Fruit fly (Drosophila melanogaster): ENCODE data around the gene Blos3.

Gene Blos3

DNA sequence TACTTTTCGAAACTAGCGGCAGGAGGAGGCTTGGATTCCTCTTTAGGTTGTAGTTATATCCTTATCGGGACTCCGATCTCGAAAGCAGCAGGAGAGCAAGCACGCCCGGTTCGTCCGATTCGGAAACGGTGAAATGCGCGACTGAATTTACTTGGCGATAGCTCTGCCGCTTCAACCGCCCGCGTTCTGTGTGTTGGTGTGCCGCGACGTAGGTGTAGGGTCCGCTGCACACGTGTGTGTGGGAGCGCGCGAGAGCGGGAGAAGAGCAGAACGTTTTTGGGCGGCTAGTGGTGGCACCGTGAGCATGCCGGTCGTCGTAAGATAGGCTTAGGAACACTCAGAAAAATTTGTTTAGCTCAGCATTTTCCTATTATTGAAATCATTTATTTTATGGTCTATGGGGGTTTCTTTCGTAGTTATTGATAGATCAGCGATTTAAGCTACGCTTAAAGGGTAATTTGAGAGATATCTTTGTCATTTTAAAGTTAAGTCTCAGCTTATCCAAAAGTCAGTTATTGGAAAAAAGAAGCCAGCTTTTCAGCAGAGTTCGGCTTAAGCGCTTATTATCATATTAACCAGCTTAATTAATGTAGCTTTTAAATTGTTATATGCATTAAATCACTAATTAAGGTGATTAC, 29.5 kb upstream of the Blos3 start (continued):
- TF ChIP-seq Eip74EF (GFP tag; optimal IDR thresholded peaks at IDR 0.05) = no peak
- no peak for TF ChIP-seq C15 (GFP tag; IDR thresholded peaks at IDR 0.05)
- no peak for TF ChIP-seq emc (GFP tag; optimal IDR thresholded peaks at IDR 0.05)
- TF ChIP-seq CG6813 (GFP tag; optimal IDR thresholded peaks at IDR 0.05) = peak; percentile 20
- no peak for TF ChIP-seq fd3F (GFP tag; optimal IDR thresholded peaks at IDR 0.05)
- peak; percentile 24 for TF ChIP-seq stwl (tag; optimal IDR thresholded peaks at IDR 0.05)
- TF ChIP-seq Nf-YB (GFP tag; optimal IDR thresholded peaks at IDR 0.05) = no peak
- TF ChIP-seq Sox100B (GFP tag; optimal IDR thresholded peaks at IDR 0.05) = no peak
- TF ChIP-seq sisA (GFP tag; IDR thresholded peaks at IDR 0.05) = no peak
- no peak for TF ChIP-seq CG11247 (GFP tag; IDR thresholded peaks at IDR 0.05)
- TF ChIP-seq pan (optimal IDR thresholded peaks at IDR 0.05) = no peak
- no peak for TF ChIP-seq pan (GFP tag; optimal IDR thresholded peaks at IDR 0.05 in 1 of 2, IDR thresholded peaks at IDR 0.05 in 1 of 2)
- TF ChIP-seq chn (GFP tag; optimal IDR thresholded peaks at IDR 0.05) = no peak
- peak; percentile 66 for TF ChIP-seq oc (tag; optimal IDR thresholded peaks at IDR 0.05)
- TF ChIP-seq insv (GFP tag; optimal IDR thresholded peaks at IDR 0.05) = peak in 1 of 2 experiments; percentile 59
- TF ChIP-seq GATAe (GFP tag; conservative IDR thresholded peaks at IDR 0.05) = no peak
- no peak for TF ChIP-seq CG18764 (GFP tag; optimal IDR thresholded peaks at IDR 0.05)
- peak; percentile 10 for TF ChIP-seq CG11398 (GFP tag; optimal IDR thresholded peaks at IDR 0.05)
- TF ChIP-seq lov (optimal IDR thresholded peaks at IDR 0.05) = no peak
- TF ChIP-seq lov (GFP tag; IDR thresholded peaks at IDR 0.05) = no peak
- no peak for TF ChIP-seq Ets97D (GFP tag; optimal IDR thresholded peaks at IDR 0.05)
- no peak for TF ChIP-seq CG6689 (GFP tag; IDR thresholded peaks at IDR 0.05)
- no peak for TF ChIP-seq corto (GFP tag; optimal IDR thresholded peaks at IDR 0.05)
- no peak for TF ChIP-seq toy (GFP tag; IDR thresholded peaks at IDR 0.05)
- no peak for TF ChIP-seq Tbp (GFP tag; optimal IDR thresholded peaks at IDR 0.05)
- no peak for TF ChIP-seq Fer2 (tag; optimal IDR thresholded peaks at IDR 0.05)
- no peak for TF ChIP-seq stc (GFP tag; IDR thresholded peaks at IDR 0.05)
- TF ChIP-seq CG10274 (GFP tag; optimal IDR thresholded peaks at IDR 0.05) = no peak
- no peak for TF ChIP-seq seq (GFP tag; IDR thresholded peaks at IDR 0.05)
- peak; percentile 22 for TF ChIP-seq cwo (GFP tag; optimal IDR thresholded peaks at IDR 0.05)
- TF ChIP-seq B-H2 (GFP tag; optimal IDR thresholded peaks at IDR 0.05) = no peak
- TF ChIP-seq CG16815 (GFP tag; optimal IDR thresholded peaks at IDR 0.05) = no peak
- TF ChIP-seq CG9437 (GFP tag; optimal IDR thresholded peaks at IDR 0.05) = no peak
- no peak for TF ChIP-seq dimm (GFP tag; IDR thresholded peaks at IDR 0.05)
- no peak for TF ChIP-seq CG18011 (GFP tag; optimal IDR thresholded peaks at IDR 0.05)
- TF ChIP-seq lilli (GFP tag; optimal IDR thresholded peaks at IDR 0.05) = peak; percentile 22
- no peak for TF ChIP-seq HLH4C (GFP tag; IDR thresholded peaks at IDR 0.05; ENCODE audit: partially characterized antibody)
- peak; percentile 34 for TF ChIP-seq mam (GFP tag; optimal IDR thresholded peaks at IDR 0.05)
- peak; percentile 57 for TF ChIP-seq gem (tag; optimal IDR thresholded peaks at IDR 0.05)
- TF ChIP-seq CG5245 (GFP tag; optimal IDR thresholded peaks at IDR 0.05) = peak; percentile 22
- peak; percentile 10 for TF ChIP-seq tap (tag; optimal IDR thresholded peaks at IDR 0.05)
- no peak for TF ChIP-seq otp (GFP tag; IDR thresholded peaks at IDR 0.05)
- no peak for TF ChIP-seq CG18599 (GFP tag; optimal IDR thresholded peaks at IDR 0.05)
- TF ChIP-seq Usf (GFP tag; optimal IDR thresholded peaks at IDR 0.05) = no peak
- no peak for TF ChIP-seq MESR4 (GFP tag; optimal IDR thresholded peaks at IDR 0.05)
- TF ChIP-seq CG7372 (GFP tag; IDR thresholded peaks at IDR 0.05) = no peak
- no peak for TF ChIP-seq E2f1 (GFP tag; IDR thresholded peaks at IDR 0.05)
- TF ChIP-seq CG8290 (GFP tag; optimal IDR thresholded peaks at IDR 0.05) = no peak
- TF ChIP-seq CG8290 (tag; optimal IDR thresholded peaks at IDR 0.05) = peak in 1 of 2 experiments; percentile 69
- TF ChIP-seq Xrp1 (GFP tag; IDR thresholded peaks at IDR 0.05) = no peak
- no peak for TF ChIP-seq CG1647 (GFP tag; optimal IDR thresholded peaks at IDR 0.05)
